Worm (Caenorhabditis elegans): Measurements from ENCODE around the gene rrp-8.

Gene rrp-8

ce11 chrIV:379605-380004 lies 16.7 kb upstream of the rrp-8 start:
- TF ChIP-seq tra-4 (tag; optimal IDR thresholded peaks at IDR 0.05) (no peak), hmg-4 (GFP tag; optimal IDR thresholded peaks at IDR 0.05) (no peak), F13C5.2 (tag; optimal IDR thresholded peaks at IDR 0.05) (no peak), ama-1 (optimal IDR thresholded peaks at IDR 0.05) (no peak), hmbx-1 (tag; optimal IDR thresholded peaks at IDR 0.05) (no peak), hnd-1 (tag; optimal IDR thresholded peaks at IDR 0.05) (no peak), flt-1 (GFP tag; IDR thresholded peaks at IDR 0.05) (no peak), ets-7 (tag; optimal IDR thresholded peaks at IDR 0.05) (no peak), tbx-37 (GFP tag; conservative IDR thresholded peaks at IDR 0.05) (no peak), ceh-13 (GFP tag; optimal IDR thresholded peaks at IDR 0.05) (no peak), sea-1 (GFP tag; conservative IDR thresholded peaks at IDR 0.05) (no peak), aly-1 (tag; optimal IDR thresholded peaks at IDR 0.05) (no peak), ceh-36 (tag; optimal IDR thresholded peaks at IDR 0.05) (no peak), pes-1 (GFP tag; IDR thresholded peaks at IDR 0.05) (no peak), B0310.2 (tag; optimal IDR thresholded peaks at IDR 0.05) (no peak), tbx-11 (GFP tag; IDR thresholded peaks at IDR 0.05) (no peak)

ce11 chrIV:383135-383731 lies 13.1 kb upstream of the rrp-8 start, which contains the start of gene spl-1:
spl-1 (minus strand) TSS chrIV:383185.
- TF ChIP-seq ceh-36 (tag; optimal IDR thresholded peaks at IDR 0.05) (no peak), tbx-11 (GFP tag; IDR thresholded peaks at IDR 0.05) (no peak), flt-1 (GFP tag; IDR thresholded peaks at IDR 0.05) (no peak), hnd-1 (tag; optimal IDR thresholded peaks at IDR 0.05) (no peak), ets-7 (tag; optimal IDR thresholded peaks at IDR 0.05) (no peak), aly-1 (tag; optimal IDR thresholded peaks at IDR 0.05) (no peak), pes-1 (GFP tag; IDR thresholded peaks at IDR 0.05) (no peak), F13C5.2 (tag; optimal IDR thresholded peaks at IDR 0.05) (no peak), tbx-37 (GFP tag; conservative IDR thresholded peaks at IDR 0.05) (no peak), hmbx-1 (tag; optimal IDR thresholded peaks at IDR 0.05) (no peak), sea-1 (GFP tag; conservative IDR thresholded peaks at IDR 0.05) (no peak), ceh-13 (GFP tag; optimal IDR thresholded peaks at IDR 0.05) (no peak), ama-1 (optimal IDR thresholded peaks at IDR 0.05) (no peak), scrt-1 (GFP tag; IDR thresholded peaks at IDR 0.05) (no peak), B0310.2 (tag; optimal IDR thresholded peaks at IDR 0.05) (no peak), hmg-4 (GFP tag; optimal IDR thresholded peaks at IDR 0.05) (no peak), tra-4 (tag; optimal IDR thresholded peaks at IDR 0.05) (no peak)

DNA sequence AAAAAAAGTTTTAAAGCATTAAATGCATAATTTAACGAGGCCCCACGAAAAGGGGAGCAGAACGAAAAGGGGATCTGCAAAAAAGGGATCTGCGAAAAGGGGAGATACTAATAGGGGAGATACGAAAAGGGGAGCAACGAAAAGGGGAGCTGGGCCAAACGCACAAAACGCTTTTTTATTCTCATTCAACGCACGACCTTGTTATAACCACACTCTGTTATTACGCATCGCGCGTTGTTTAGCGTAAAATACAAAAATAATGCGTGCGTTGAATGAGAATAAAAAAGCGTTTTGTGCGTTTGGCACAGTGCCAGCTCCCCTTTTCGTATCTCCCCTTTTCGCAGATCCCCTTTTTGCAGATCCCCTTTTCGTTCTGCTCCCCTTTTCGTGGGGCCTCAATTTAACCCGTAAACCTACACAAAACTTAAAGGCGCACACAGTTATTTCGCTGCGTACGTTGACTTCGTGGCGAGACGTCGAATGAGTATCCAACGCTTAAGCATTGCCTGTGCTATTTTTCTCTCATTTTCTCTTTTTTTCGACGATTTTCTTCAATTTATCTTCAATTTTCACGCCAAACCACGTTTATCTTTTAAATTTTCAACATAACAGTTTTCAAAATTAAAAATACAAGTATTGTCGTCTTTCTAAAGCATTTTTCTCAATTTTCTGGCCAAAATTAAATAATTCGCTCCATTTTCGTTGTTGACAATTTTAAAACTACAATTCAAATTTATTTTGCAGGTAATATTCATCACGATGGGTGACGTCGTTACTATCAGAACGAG lies 11.0 kb upstream of the rrp-8 start, which contains the start of gene rps-24:
TSS of gene rps-24 (plus strand) at position 738 of the 788 bp plus-strand sequence.
- peak; percentile 69 for TF ChIP-seq tbx-37 (GFP tag; conservative IDR thresholded peaks at IDR 0.05)
- peak; percentile 51 for TF ChIP-seq F13C5.2 (tag; optimal IDR thresholded peaks at IDR 0.05)
- peak; percentile 50 for TF ChIP-seq hmg-4 (GFP tag; optimal IDR thresholded peaks at IDR 0.05)
- TF ChIP-seq pes-1 (GFP tag; IDR thresholded peaks at IDR 0.05), result peak; percentile 85
- peak; percentile 53; the same call in 1 of the 2 replicates for TF ChIP-seq tbx-11 (GFP tag; IDR thresholded peaks at IDR 0.05)
- TF ChIP-seq hnd-1 (tag; optimal IDR thresholded peaks at IDR 0.05), result peak; percentile 43
- TF ChIP-seq scrt-1 (GFP tag; IDR thresholded peaks at IDR 0.05), result peak; percentile 50; the same call in 1 of the 2 replicates
- TF ChIP-seq flt-1 (GFP tag; IDR thresholded peaks at IDR 0.05), result peak; percentile 68; the same call in 1 of the 2 replicates
- TF ChIP-seq aly-1 (tag; optimal IDR thresholded peaks at IDR 0.05), result peak; percentile 48
- peak; percentile 83 for TF ChIP-seq ets-7 (tag; optimal IDR thresholded peaks at IDR 0.05)
- peak; percentile 64 for TF ChIP-seq sea-1 (GFP tag; conservative IDR thresholded peaks at IDR 0.05)

DNA sequence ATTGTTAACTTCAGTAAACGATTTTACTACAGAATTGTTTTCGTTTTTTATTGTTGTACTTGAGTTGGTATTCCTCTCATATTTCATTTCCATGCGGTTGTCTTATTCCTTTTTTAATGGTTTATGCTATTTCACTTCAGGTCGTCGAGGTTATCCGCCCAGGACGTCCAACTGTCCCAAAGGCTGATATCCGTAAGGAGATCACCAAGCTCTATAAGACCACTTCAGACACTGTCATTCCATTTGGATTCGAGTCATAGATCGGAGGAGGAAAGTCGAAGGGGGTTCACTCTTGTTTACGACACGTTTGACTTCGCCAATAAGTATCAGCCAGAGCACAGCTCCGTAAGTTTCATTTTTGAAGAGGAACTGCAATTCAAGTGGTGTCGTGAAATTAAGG lies 9.8 kb upstream of the rrp-8 start, which contains the start of gene T07A9.14:
TSS of gene T07A9.14 (plus strand) at position 124 of the 400 bp plus-strand sequence.
- no peak for TF ChIP-seq scrt-1 (GFP tag; IDR thresholded peaks at IDR 0.05)
- no peak for TF ChIP-seq hmbx-1 (tag; optimal IDR thresholded peaks at IDR 0.05)
- no peak for TF ChIP-seq hnd-1 (tag; optimal IDR thresholded peaks at IDR 0.05)
- no peak for TF ChIP-seq flt-1 (GFP tag; IDR thresholded peaks at IDR 0.05)
- no peak for TF ChIP-seq tra-4 (tag; optimal IDR thresholded peaks at IDR 0.05)
- TF ChIP-seq F13C5.2 (tag; optimal IDR thresholded peaks at IDR 0.05), result no peak
- TF ChIP-seq pes-1 (GFP tag; IDR thresholded peaks at IDR 0.05), result no peak
- no peak for TF ChIP-seq hmg-4 (GFP tag; optimal IDR thresholded peaks at IDR 0.05)
- no peak for TF ChIP-seq ama-1 (optimal IDR thresholded peaks at IDR 0.05)
- no peak for TF ChIP-seq sea-1 (GFP tag; conservative IDR thresholded peaks at IDR 0.05)
- no peak for TF ChIP-seq tbx-37 (GFP tag; conservative IDR thresholded peaks at IDR 0.05)
- TF ChIP-seq ceh-13 (GFP tag; optimal IDR thresholded peaks at IDR 0.05), result no peak
- TF ChIP-seq tbx-11 (GFP tag; IDR thresholded peaks at IDR 0.05), result no peak
- no peak for TF ChIP-seq ets-7 (tag; optimal IDR thresholded peaks at IDR 0.05)
- no peak for TF ChIP-seq aly-1 (tag; optimal IDR thresholded peaks at IDR 0.05)
- TF ChIP-seq ceh-36 (tag; optimal IDR thresholded peaks at IDR 0.05), result no peak
- TF ChIP-seq B0310.2 (tag; optimal IDR thresholded peaks at IDR 0.05), result no peak

DNA sequence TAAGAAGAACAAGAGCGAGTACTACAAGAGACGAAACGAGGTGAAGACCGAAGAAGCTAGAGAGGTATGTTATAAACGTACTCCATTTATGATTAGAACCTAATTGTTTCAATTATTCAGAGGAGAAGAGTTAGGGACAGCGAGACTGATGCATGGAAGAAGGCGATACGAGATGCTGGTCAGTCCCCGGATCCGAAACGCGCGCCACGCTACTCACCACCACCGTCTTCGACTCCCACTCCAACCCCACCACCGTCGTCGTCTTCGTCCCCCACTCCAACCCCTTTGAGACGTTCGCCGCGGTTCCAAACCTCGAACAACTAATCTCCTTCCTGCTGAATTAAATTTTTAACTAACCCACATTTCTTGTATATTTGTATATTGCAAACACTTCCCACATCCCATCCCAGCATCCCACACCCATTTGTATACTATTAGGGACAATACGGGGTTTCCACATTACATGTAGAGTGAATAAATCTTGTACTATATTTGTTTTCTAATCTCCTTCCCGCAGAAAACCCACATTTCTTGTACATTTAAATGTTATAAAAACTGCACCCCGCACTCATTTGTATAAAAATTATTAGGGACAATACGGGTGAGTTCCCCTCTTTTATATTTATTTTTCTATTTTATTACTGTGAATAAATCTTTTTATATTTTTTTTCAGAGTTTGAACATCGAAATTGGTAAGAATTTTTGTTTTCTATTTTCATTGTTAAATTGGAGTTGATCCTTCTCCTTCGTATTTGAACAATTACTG lies 8.9 kb upstream of the rrp-8 start:
- TF ChIP-seq ceh-36 (tag; optimal IDR thresholded peaks at IDR 0.05) (no peak), ama-1 (optimal IDR thresholded peaks at IDR 0.05) (no peak), hmbx-1 (tag; optimal IDR thresholded peaks at IDR 0.05) (no peak), flt-1 (GFP tag; IDR thresholded peaks at IDR 0.05) (no peak), tbx-37 (GFP tag; conservative IDR thresholded peaks at IDR 0.05) (no peak), F13C5.2 (tag; optimal IDR thresholded peaks at IDR 0.05) (no peak), aly-1 (tag; optimal IDR thresholded peaks at IDR 0.05) (no peak), tra-4 (tag; optimal IDR thresholded peaks at IDR 0.05) (no peak), scrt-1 (GFP tag; IDR thresholded peaks at IDR 0.05) (no peak), sea-1 (GFP tag; conservative IDR thresholded peaks at IDR 0.05) (no peak), tbx-11 (GFP tag; IDR thresholded peaks at IDR 0.05) (no peak), pes-1 (GFP tag; IDR thresholded peaks at IDR 0.05) (no peak), hmg-4 (GFP tag; optimal IDR thresholded peaks at IDR 0.05) (no peak)

DNA sequence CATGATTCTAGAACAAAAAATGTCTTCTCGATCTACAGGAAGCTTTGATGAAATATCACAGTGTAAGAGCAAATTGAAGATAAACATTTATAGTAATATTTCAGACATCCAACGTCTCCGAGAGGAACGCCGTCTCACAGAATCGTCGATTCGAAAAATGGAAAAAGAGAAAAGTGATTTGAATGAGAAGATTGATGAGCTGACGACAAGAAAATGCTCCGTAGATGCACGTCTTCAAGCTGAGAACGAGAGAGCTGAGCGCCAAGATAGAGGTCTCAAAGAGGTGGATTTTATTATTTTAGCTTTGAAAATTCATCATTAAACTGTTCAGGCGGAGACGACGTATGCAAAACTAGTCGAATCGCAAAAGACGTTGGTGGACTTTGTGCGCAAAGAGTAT lies 8.3 kb upstream of the rrp-8 start, which contains the start of gene ssna-1:
TSS of gene ssna-1 (plus strand) at position 12 of the 400 bp plus-strand sequence.
- TF ChIP-seq ama-1 (optimal IDR thresholded peaks at IDR 0.05) (peak; percentile 75), scrt-1 (GFP tag; IDR thresholded peaks at IDR 0.05) (no peak)

All from whole organism, early embryonic.